Fruit fly (Drosophila melanogaster) S2 (cell line): ENCODE data around the gene Lst8.

ENCODE experiments used
- CG8478 ChIP-seq: fragments of >200 bp; optimal IDR thresholded peaks from 2 replicates; lab custom pipeline; 2018
- CTCF ChIP-seq, 2 experiments: fragments of >200 bp; optimal IDR thresholded peaks; 2 replicates each; lab custom pipeline; 2018

DNA sequence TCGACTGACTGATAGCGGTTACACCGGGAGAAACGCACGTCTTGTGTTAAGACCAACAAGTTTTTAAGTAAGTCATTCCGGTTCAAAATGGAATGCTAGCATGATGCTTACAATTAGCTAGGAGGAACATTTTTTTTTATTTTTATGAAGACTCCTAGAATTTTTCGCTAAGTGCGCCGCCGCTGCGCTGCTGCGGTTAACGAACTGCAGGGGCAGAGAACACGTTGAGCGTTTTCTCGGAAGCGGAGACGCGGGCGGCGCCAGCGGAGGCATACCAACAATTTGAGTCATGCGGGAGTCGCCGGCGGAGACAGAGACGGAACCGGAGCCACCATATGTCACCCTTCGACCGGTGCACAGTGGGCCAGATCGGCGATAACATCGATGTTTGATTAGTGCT lies 40.3 kb upstream of the Lst8 start:
- no peak for TF ChIP-seq CTCF (optimal IDR thresholded peaks at IDR 0.05; lab: Kevin White, UChicago)
- no peak for TF ChIP-seq CG8478
